Worm (Caenorhabditis elegans) whole organism, mixed stage, embryonic: ENCODE data around the gene srx-50.

ENCODE experiments used
- ceh-39 ChIP-seq: fragments of 150-350 bp; optimal IDR thresholded peaks from 2 replicates; lab custom pipeline; 2014; ENCODE audit warnings: missing biosample characterization, missing genetic modification characterization
- ces-1 ChIP-seq: fragments of 150-350 bp; optimal IDR thresholded peaks from 2 replicates; lab custom pipeline; 2014; ENCODE audit warnings: missing biosample characterization, missing genetic modification reagents, missing genetic modification characterization
- elt-1 ChIP-seq: sonication (generic microtip); optimal IDR thresholded peaks from 2 replicates; lab custom pipeline; 2017; ENCODE audit warnings: missing genetic modification characterization, mild to moderate bottlenecking, missing compliant biosample characterization, antibody characterized with exemption, moderate library complexity, borderline replicate concordance; ENCODE audit not compliant: insufficient read depth
- ham-2 ChIP-seq: fragments of 200-800 bp; sonication (Bioruptor generic); optimal IDR thresholded peaks from 2 replicates; lab custom pipeline; 2018; ENCODE audit warnings: mild to moderate bottlenecking, missing genetic modification characterization, missing compliant biosample characterization
- lin-13 ChIP-seq: fragments of 150-350 bp; optimal IDR thresholded peaks from 2 replicates; lab custom pipeline; 2014; ENCODE audit warnings: missing biosample characterization, missing genetic modification characterization
- lsy-2 ChIP-seq: fragments of 150-350 bp; optimal IDR thresholded peaks from 2 replicates; lab custom pipeline; 2014; ENCODE audit warnings: missing biosample characterization, missing genetic modification characterization
- mab-5 ChIP-seq: fragments of 150-350 bp; optimal IDR thresholded peaks from 2 replicates; lab custom pipeline; 2014; ENCODE audit warnings: missing biosample characterization, missing genetic modification characterization
- nhr-12 ChIP-seq: fragments of 150-350 bp; optimal IDR thresholded peaks from 2 replicates; lab custom pipeline; 2014; ENCODE audit warnings: missing biosample characterization, missing genetic modification characterization
- pha-4 ChIP-seq: fragments of 150-350 bp; optimal IDR thresholded peaks from 2 replicates; lab custom pipeline; 2018; ENCODE audit warnings: missing biosample characterization, missing genetic modification reagents, missing genetic modification characterization
- snpc-4 ChIP-seq: fragments of 150-350 bp; optimal IDR thresholded peaks from 2 replicates; lab custom pipeline; 2014; ENCODE audit warnings: missing biosample characterization, missing genetic modification characterization
- ztf-11 ChIP-seq: fragments of 150-350 bp; optimal IDR thresholded peaks from 2 replicates; lab custom pipeline; 2014; ENCODE audit warnings: missing biosample characterization, missing genetic modification characterization

- no peak for TF ChIP-seq elt-1 (tag; lab: Kevin White, UChicago)
- no peak for TF ChIP-seq nhr-12
- no peak for TF ChIP-seq ceh-39 (tag; lab: Kevin White, UChicago)
- no peak for TF ChIP-seq snpc-4 (tag; lab: Kevin White, UChicago)
- no peak for TF ChIP-seq ztf-11 (tag; lab: Kevin White, UChicago)
- TF ChIP-seq lsy-2 (tag; lab: Kevin White, UChicago): no peak
- TF ChIP-seq lin-13 (tag; lab: Kevin White, UChicago): no peak
- no peak for TF ChIP-seq mab-5
- no peak for TF ChIP-seq ham-2
- no peak for TF ChIP-seq ces-1
- no peak for TF ChIP-seq pha-4 (tag; lab: Kevin White, UChicago)
Observed at ce11 chrIV:7012731-7013445, 44.9 kb upstream of the srx-50 start.
